Worm (Caenorhabditis elegans) whole organism, late embryonic: ENCODE data around the gene F56D2.2.

Experiments
- C08G9.2 ChIP-seq: sonication (generic microtip); optimal IDR thresholded peaks from 2 replicates; lab custom pipeline; 2016; ENCODE audit warnings: mild to moderate bottlenecking, missing genetic modification characterization, moderate library complexity, missing compliant biosample characterization
- C38D4.7 ChIP-seq: fragments of 200-800 bp; sonication (Bioruptor generic); optimal IDR thresholded peaks from 2 replicates; lab custom pipeline; 2018; ENCODE audit warnings: mild to moderate bottlenecking, missing genetic modification characterization, moderate library complexity, missing compliant biosample characterization
- F13H6.1 ChIP-seq: sonication (generic microtip); optimal IDR thresholded peaks from 2 replicates; lab custom pipeline; 2016; ENCODE audit warnings: missing genetic modification characterization, missing compliant biosample characterization
- K02D7.2 ChIP-seq: sonication (generic microtip); optimal IDR thresholded peaks from 2 replicates; lab custom pipeline; 2017; ENCODE audit warnings: mild to moderate bottlenecking, missing genetic modification characterization, missing compliant biosample characterization
- K09A11.1 ChIP-seq: sonication (generic microtip); optimal IDR thresholded peaks from 2 replicates; lab custom pipeline; 2017; ENCODE audit warnings: antibody characterized with exemption, mild to moderate bottlenecking, missing genetic modification characterization, missing compliant biosample characterization; ENCODE audit not compliant: insufficient read depth
- T23F11.4 ChIP-seq: fragments of 200-800 bp; sonication (Bioruptor generic); optimal IDR thresholded peaks from 2 replicates; lab custom pipeline; 2018; ENCODE audit warnings: mild to moderate bottlenecking, missing genetic modification characterization, missing compliant biosample characterization
- ahr-1 ChIP-seq: sonication (generic microtip); optimal IDR thresholded peaks from 2 replicates; lab custom pipeline; 2016; ENCODE audit warnings: missing genetic modification characterization, missing compliant biosample characterization
- ama-1 ChIP-seq: fragments of 150-350 bp; optimal IDR thresholded peaks from 2 replicates; lab custom pipeline; 2014
- ceh-18 ChIP-seq: sonication (generic microtip); optimal IDR thresholded peaks from 2 replicates; lab custom pipeline; 2016; ENCODE audit warnings: missing genetic modification characterization, missing compliant biosample characterization
- ceh-2 ChIP-seq: sonication (generic microtip); optimal IDR thresholded peaks from 2 replicates; lab custom pipeline; 2016; ENCODE audit warnings: missing genotype, missing genetic modification characterization, missing compliant biosample characterization
- ceh-22 ChIP-seq: sonication (generic microtip); optimal IDR thresholded peaks from 2 replicates; lab custom pipeline; 2017; ENCODE audit warnings: missing biosample characterization, missing genetic modification characterization
- ceh-30 ChIP-seq: fragments of 150-350 bp; optimal IDR thresholded peaks from 2 replicates; lab custom pipeline; 2014; ENCODE audit warnings: missing biosample characterization, missing genetic modification characterization
- ceh-31 ChIP-seq: sonication (generic microtip); optimal IDR thresholded peaks from 2 replicates; lab custom pipeline; 2016; ENCODE audit warnings: missing genetic modification characterization, missing compliant biosample characterization
- ceh-34 ChIP-seq: sonication (generic microtip); optimal IDR thresholded peaks from 2 replicates; lab custom pipeline; 2016; ENCODE audit warnings: mild to moderate bottlenecking, missing genetic modification characterization, missing compliant biosample characterization
- ceh-48 ChIP-seq: sonication (generic microtip); optimal IDR thresholded peaks from 2 replicates; lab custom pipeline; 2016; ENCODE audit warnings: missing genetic modification characterization, inconsistent platforms, missing compliant biosample characterization
- ceh-6 ChIP-seq: fragments of 200-800 bp; sonication (Bioruptor generic); optimal IDR thresholded peaks from 2 replicates; lab custom pipeline; 2018; ENCODE audit warnings: mild to moderate bottlenecking, missing genetic modification characterization, missing compliant biosample characterization
- ceh-9 ChIP-seq: sonication (generic microtip); optimal IDR thresholded peaks from 2 replicates; lab custom pipeline; 2016; ENCODE audit warnings: mild to moderate bottlenecking, missing genetic modification characterization, inconsistent platforms, missing compliant biosample characterization
- che-1 ChIP-seq: sonication (generic microtip); optimal IDR thresholded peaks from 2 replicates; lab custom pipeline; 2016; ENCODE audit warnings: mild to moderate bottlenecking, missing genetic modification characterization, missing compliant biosample characterization
- elt-4 ChIP-seq: sonication (generic microtip); optimal IDR thresholded peaks from 2 replicates; lab custom pipeline; 2016; ENCODE audit warnings: missing genetic modification characterization, missing compliant biosample characterization
- ets-4 ChIP-seq: sonication (generic microtip); optimal IDR thresholded peaks from 2 replicates; lab custom pipeline; 2016; ENCODE audit warnings: missing genetic modification characterization, missing compliant biosample characterization
- eyg-1 ChIP-seq: sonication (generic microtip); optimal IDR thresholded peaks from 2 replicates; lab custom pipeline; 2016; ENCODE audit warnings: missing genotype, missing genetic modification characterization, missing compliant biosample characterization
- fkh-10 ChIP-seq: fragments of 150-350 bp; optimal IDR thresholded peaks from 2 replicates; lab custom pipeline; 2014; ENCODE audit warnings: missing biosample characterization, missing genetic modification reagents, missing genetic modification characterization
- fkh-6 ChIP-seq: sonication (generic microtip); optimal IDR thresholded peaks from 2 replicates; lab custom pipeline; 2016; ENCODE audit warnings: missing genetic modification characterization, missing compliant biosample characterization
- gmeb-2 ChIP-seq: sonication (generic microtip); optimal IDR thresholded peaks from 2 replicates; lab custom pipeline; 2016; ENCODE audit warnings: missing genetic modification characterization, inconsistent platforms, missing compliant biosample characterization
- hlh-13 ChIP-seq: fragments of 200-800 bp; sonication (Bioruptor generic); optimal IDR thresholded peaks from 2 replicates; lab custom pipeline; 2018; ENCODE audit warnings: mild to moderate bottlenecking, missing genetic modification characterization, missing compliant biosample characterization
- hlh-15 ChIP-seq: sonication (generic microtip); optimal IDR thresholded peaks from 2 replicates; lab custom pipeline; 2016; ENCODE audit warnings: missing genetic modification characterization, missing compliant biosample characterization
- hlh-30 ChIP-seq: sonication (generic microtip); optimal IDR thresholded peaks from 2 replicates; lab custom pipeline; 2017; ENCODE audit warnings: antibody characterized with exemption, missing genetic modification characterization, missing compliant biosample characterization; ENCODE audit not compliant: insufficient read depth
- hlh-6 ChIP-seq: sonication (generic microtip); optimal IDR thresholded peaks from 2 replicates; lab custom pipeline; 2016; ENCODE audit warnings: missing genotype, missing genetic modification characterization, missing compliant biosample characterization
- hlh-8 ChIP-seq: sonication (generic microtip); optimal IDR thresholded peaks from 2 replicates; lab custom pipeline; 2016; ENCODE audit warnings: missing genotype, missing genetic modification characterization, missing compliant biosample characterization
- lim-6 ChIP-seq: sonication (generic microtip); optimal IDR thresholded peaks from 2 replicates; lab custom pipeline; 2016; ENCODE audit warnings: missing genetic modification characterization, missing compliant biosample characterization
- lin-11 ChIP-seq: fragments of 200-800 bp; sonication (Bioruptor generic); optimal IDR thresholded peaks from 2 replicates; lab custom pipeline; 2018; ENCODE audit warnings: mild to moderate bottlenecking, missing genetic modification characterization, missing compliant biosample characterization
- madf-2 ChIP-seq: sonication (generic microtip); optimal IDR thresholded peaks from 2 replicates; lab custom pipeline; 2017; ENCODE audit warnings: missing genetic modification characterization, missing compliant biosample characterization
- mec-3 ChIP-seq: sonication (generic microtip); optimal IDR thresholded peaks from 2 replicates; lab custom pipeline; 2016; ENCODE audit warnings: borderline replicate concordance, missing genetic modification characterization, missing compliant biosample characterization
- nfya-1 ChIP-seq: sonication (generic microtip); optimal IDR thresholded peaks from 2 replicates; lab custom pipeline; 2017; ENCODE audit warnings: missing genetic modification characterization, mild to moderate bottlenecking, missing compliant biosample characterization, antibody characterized with exemption, moderate library complexity
- nhr-11 ChIP-seq: fragments of 150-350 bp; optimal IDR thresholded peaks from 2 replicates; lab custom pipeline; 2014; ENCODE audit warnings: missing biosample characterization, missing genetic modification characterization
- nhr-232 ChIP-seq: sonication (generic microtip); optimal IDR thresholded peaks from 2 replicates; lab custom pipeline; 2016; ENCODE audit warnings: missing genetic modification characterization, missing compliant biosample characterization
- npax-4 ChIP-seq: sonication (generic microtip); optimal IDR thresholded peaks from 2 replicates; lab custom pipeline; 2016; ENCODE audit warnings: missing genetic modification characterization, missing compliant biosample characterization
- pag-3 ChIP-seq: sonication (generic microtip); optimal IDR thresholded peaks from 2 replicates; lab custom pipeline; 2016; ENCODE audit warnings: missing compliant biosample characterization, missing genetic modification characterization, borderline replicate concordance
- pat-9 ChIP-seq: fragments of 200-800 bp; sonication (Bioruptor generic); optimal IDR thresholded peaks from 2 replicates; lab custom pipeline; 2018; ENCODE audit warnings: mild to moderate bottlenecking, missing genetic modification characterization, moderate library complexity, missing compliant biosample characterization
- pax-1 ChIP-seq: fragments of 150-350 bp; optimal IDR thresholded peaks from 2 replicates; lab custom pipeline; 2014; ENCODE audit warnings: missing biosample characterization, missing genetic modification characterization
- pha-4 ChIP-seq: fragments of 150-350 bp; optimal IDR thresholded peaks from 2 replicates; lab custom pipeline; 2018; ENCODE audit warnings: missing biosample characterization, missing genetic modification reagents, missing genetic modification characterization
- pqm-1 ChIP-seq: sonication (generic microtip); optimal IDR thresholded peaks from 2 replicates; lab custom pipeline; 2016; ENCODE audit warnings: missing genetic modification characterization, missing compliant biosample characterization
- pros-1 ChIP-seq: fragments of 150-350 bp; optimal IDR thresholded peaks from 2 replicates; lab custom pipeline; 2014; ENCODE audit warnings: missing biosample characterization, missing genetic modification reagents, missing genetic modification characterization
- rnt-1 ChIP-seq: sonication (generic microtip); optimal IDR thresholded peaks from 2 replicates; lab custom pipeline; 2016; ENCODE audit warnings: missing genetic modification characterization, missing compliant biosample characterization
- sdc-2 ChIP-seq: sonication (generic microtip); optimal IDR thresholded peaks from 2 replicates; lab custom pipeline; 2016; ENCODE audit warnings: missing genotype, missing genetic modification characterization, missing compliant biosample characterization
- sox-2 ChIP-seq: fragments of 200-800 bp; sonication (Bioruptor generic); IDR thresholded peaks from 2 replicates; pipeline ENCODE4 v1.3.6; 2022; ENCODE audit warnings: missing genetic modification reagents, missing genetic modification characterization, missing compliant biosample characterization
- tbx-2 ChIP-seq: sonication (generic microtip); optimal IDR thresholded peaks from 2 replicates; lab custom pipeline; 2016; ENCODE audit warnings: missing genetic modification characterization, missing compliant biosample characterization
- ttx-3 ChIP-seq: sonication (generic microtip); optimal IDR thresholded peaks from 2 replicates; lab custom pipeline; 2016; ENCODE audit warnings: missing genetic modification reagents, missing genetic modification characterization, missing compliant biosample characterization
- unc-86 ChIP-seq: sonication (generic microtip); optimal IDR thresholded peaks from 2 replicates; lab custom pipeline; 2016; ENCODE audit warnings: missing genetic modification characterization, missing compliant biosample characterization
- zip-5 ChIP-seq: sonication (generic microtip); optimal IDR thresholded peaks from 2 replicates; lab custom pipeline; 2016; ENCODE audit warnings: missing genetic modification characterization, missing compliant biosample characterization

Gene F56D2.2

DNA sequence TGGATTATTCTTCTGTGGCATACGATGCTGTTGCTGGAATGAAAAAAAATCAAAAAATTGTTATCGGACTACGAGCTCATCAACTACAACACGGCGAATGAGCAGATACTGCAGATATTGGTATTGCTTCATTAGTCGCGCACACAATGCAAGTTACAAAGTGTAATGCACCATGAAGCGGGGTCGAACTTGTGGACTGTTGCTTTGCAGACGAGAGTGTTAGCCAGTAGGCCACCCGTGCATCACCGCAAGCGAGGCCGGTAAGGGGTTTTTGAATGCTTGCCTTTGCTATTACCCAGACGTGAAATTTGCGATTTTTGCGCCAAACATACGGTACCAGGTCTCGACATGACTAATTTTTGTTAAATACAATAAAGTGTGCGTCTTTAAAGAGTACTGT lies 14.9 kb downstream of the F56D2.2 start (continued):
- TF ChIP-seq madf-2 (tag; lab: Kevin White, UChicago) (peak; percentile 86), ceh-2 (tag; lab: Kevin White, UChicago) (peak; percentile 83), ama-1 (lab: Kevin White, UChicago) (no peak), K09A11.1 (tag; lab: Kevin White, UChicago) (peak; percentile 87), C08G9.2 (peak; percentile 78), C38D4.7 (GFP tag; lab: Kevin White, UChicago) (peak; percentile 90), gmeb-2 (tag; lab: Kevin White, UChicago) (peak; percentile 88), hlh-30 (tag; lab: Kevin White, UChicago) (peak; percentile 61), ceh-22 (tag; lab: Kevin White, UChicago) (no peak), ceh-34 (tag; lab: Kevin White, UChicago) (peak; percentile 88), pax-1 (tag; lab: Kevin White, UChicago) (no peak), pha-4 (no peak), nhr-232 (tag; lab: Kevin White, UChicago) (peak; percentile 95), F13H6.1 (tag; lab: Kevin White, UChicago) (peak; percentile 83), ceh-6 (GFP tag; lab: Kevin White, UChicago) (peak; percentile 98), lim-6 (peak; percentile 51), pat-9 (tag; lab: Kevin White, UChicago) (peak; percentile 97), hlh-15 (peak; percentile 36), nhr-11 (tag; lab: Kevin White, UChicago) (no peak), T23F11.4 (GFP tag; lab: Kevin White, UChicago) (peak; percentile 91), pag-3 (tag; lab: Kevin White, UChicago) (no peak), elt-4 (tag; lab: Kevin White, UChicago) (no peak), ceh-18 (tag; lab: Kevin White, UChicago) (peak; percentile 90), rnt-1 (tag; lab: Kevin White, UChicago) (peak; percentile 88), ttx-3 (peak; percentile 91), sdc-2 (tag; lab: Kevin White, UChicago) (peak; percentile 87), ahr-1 (tag; lab: Kevin White, UChicago) (peak; percentile 82), pqm-1 (tag; lab: Kevin White, UChicago) (peak; percentile 66), hlh-8 (tag; lab: Kevin White, UChicago) (peak; percentile 71), nfya-1 (tag; lab: Kevin White, UChicago) (peak; percentile 64), ceh-30 (peak; percentile 10), fkh-6 (tag; lab: Kevin White, UChicago) (peak; percentile 91), pros-1 (tag; lab: Kevin White, UChicago) (peak; percentile 19), hlh-13 (GFP tag; lab: Kevin White, UChicago) (peak; percentile 89), K02D7.2 (peak; percentile 80), sox-2 (GFP tag; lab: Robert Waterston, UW) (peak; percentile 88), ceh-48 (peak; percentile 82), lin-11 (tag; lab: Kevin White, UChicago) (peak; percentile 91), eyg-1 (tag; lab: Kevin White, UChicago) (peak; percentile 91), zip-5 (tag; lab: Kevin White, UChicago) (peak; percentile 77), che-1 (peak; percentile 90), fkh-10 (GFP tag; lab: Kevin White, UChicago) (no peak), tbx-2 (tag; lab: Kevin White, UChicago) (peak; percentile 90), mec-3 (tag; lab: Kevin White, UChicago) (peak; percentile 35), ceh-31 (tag; lab: Kevin White, UChicago) (peak; percentile 57), unc-86 (tag; lab: Kevin White, UChicago) (peak; percentile 92), npax-4 (peak; percentile 85), hlh-6 (peak; percentile 98), ceh-9 (peak; percentile 54), ets-4 (peak; percentile 85)
